Fruit fly (Drosophila melanogaster) whole organism: Measurements from ENCODE around the gene Osi12.
A peak's percentile ranks its signal among the peaks of the same experiment; 100 is the strongest.

Experiments used
- CG8478 ChIP-seq: fragments of >200 bp; optimal IDR thresholded peaks from 2 replicates; lab custom pipeline; 2018; ENCODE audit warnings: inconsistent platforms
- Dll ChIP-seq: fragments of >200 bp; optimal IDR thresholded peaks from 2 replicates; lab custom pipeline; 2017
- EcR ChIP-seq, 2 experiments: fragments of >200 bp; optimal IDR thresholded peaks; 2 replicates each; lab custom pipeline; 2017; ENCODE audit warnings: missing biosample characterization in 2 of 2, missing genetic modification characterization in 2 of 2, missing genetic modification reagents in 2 of 2
- pan ChIP-seq: fragments of >200 bp; optimal IDR thresholded peaks from 2 replicates; lab custom pipeline; 2017
- psq ChIP-seq: fragments of >200 bp; optimal IDR thresholded peaks from 2 replicates; lab custom pipeline; 2017
- usp ChIP-seq: fragments of >200 bp; optimal IDR thresholded peaks from 2 replicates; lab custom pipeline; 2017; ENCODE audit warnings: missing biosample characterization, missing genetic modification characterization, mixed read lengths

The Osi12 gene

dm6 chr3R:6278231-6278630 is at the start of gene Osi12:
Gene Osi12, plus strand, starts transcription at chr3R:6278531.
- TF ChIP-seq psq (no peak), CG8478 (lab: Kevin White, UChicago) (no peak), usp (GFP tag; lab: Kevin White, UChicago) (no peak), pan (lab: Kevin White, UChicago) (no peak), Dll (lab: Kevin White, UChicago) (no peak), EcR (GFP tag; optimal IDR thresholded peaks at IDR 0.05; lab: Kevin White, UChicago) (no peak)

- TF ChIP-seq EcR (GFP tag; optimal IDR thresholded peaks at IDR 0.05; lab: Kevin White, UChicago) (no peak), Dll (lab: Kevin White, UChicago) (peak; percentile 37)
These were observed 49.1 kb upstream of the Osi12 start for dm6 chr3R:6229055-6229841.

- no peak for TF ChIP-seq pan (lab: Kevin White, UChicago)
- no peak for TF ChIP-seq Dll (lab: Kevin White, UChicago)
- no peak for TF ChIP-seq CG8478 (lab: Kevin White, UChicago)
- no peak for TF ChIP-seq psq
- no peak for TF ChIP-seq usp (GFP tag; lab: Kevin White, UChicago)
- no peak for TF ChIP-seq EcR (GFP tag; optimal IDR thresholded peaks at IDR 0.05; lab: Kevin White, UChicago)
These were observed 48.0 kb upstream of the Osi12 start for dm6 chr3R:6230298-6230697.

dm6 chr3R:6231391-6231790 is 46.9 kb upstream of the Osi12 start:
- no peak for TF ChIP-seq pan (lab: Kevin White, UChicago)
- no peak for TF ChIP-seq usp (GFP tag; lab: Kevin White, UChicago)
- TF ChIP-seq Dll (lab: Kevin White, UChicago) = no peak
- TF ChIP-seq psq = no peak
- no peak for TF ChIP-seq CG8478 (lab: Kevin White, UChicago)
- TF ChIP-seq EcR (GFP tag; optimal IDR thresholded peaks at IDR 0.05; lab: Kevin White, UChicago) = no peak

- TF ChIP-seq CG8478 (lab: Kevin White, UChicago) (no peak), Dll (lab: Kevin White, UChicago) (no peak), pan (lab: Kevin White, UChicago) (no peak), EcR (GFP tag; optimal IDR thresholded peaks at IDR 0.05; lab: Kevin White, UChicago) (no peak), usp (GFP tag; lab: Kevin White, UChicago) (no peak), psq (no peak)
These were observed 45.2 kb upstream of the Osi12 start for dm6 chr3R:6233104-6233503.

- TF ChIP-seq psq (no peak), EcR (GFP tag; optimal IDR thresholded peaks at IDR 0.05; lab: Kevin White, UChicago) (no peak), pan (lab: Kevin White, UChicago) (no peak), Dll (lab: Kevin White, UChicago) (peak; percentile 29), usp (GFP tag; lab: Kevin White, UChicago) (no peak), CG8478 (lab: Kevin White, UChicago) (no peak)
These were observed 44.1 kb upstream of the Osi12 start, which contains the start of gene Osi6 for dm6 chr3R:6234189-6234758. Gene Osi6, plus strand, starts transcription at chr3R:6234708.

- no peak for TF ChIP-seq CG8478 (lab: Kevin White, UChicago)
- TF ChIP-seq Dll (lab: Kevin White, UChicago) = no peak
- TF ChIP-seq psq = no peak
- TF ChIP-seq pan (lab: Kevin White, UChicago) = no peak
- TF ChIP-seq usp (GFP tag; lab: Kevin White, UChicago) = no peak
- no peak for TF ChIP-seq EcR (GFP tag; optimal IDR thresholded peaks at IDR 0.05; lab: Kevin White, UChicago)
These were observed 39.4 kb upstream of the Osi12 start for dm6 chr3R:6238977-6239376.

dm6 chr3R:6240263-6240662 is 38.1 kb upstream of the Osi12 start:
- TF ChIP-seq usp (GFP tag; lab: Kevin White, UChicago) (no peak), pan (lab: Kevin White, UChicago) (no peak), Dll (lab: Kevin White, UChicago) (no peak), CG8478 (lab: Kevin White, UChicago) (no peak), psq (no peak), EcR (GFP tag; optimal IDR thresholded peaks at IDR 0.05; lab: Kevin White, UChicago) (no peak)

- TF ChIP-seq psq (no peak), Dll (lab: Kevin White, UChicago) (no peak), CG8478 (lab: Kevin White, UChicago) (no peak), pan (lab: Kevin White, UChicago) (no peak), usp (GFP tag; lab: Kevin White, UChicago) (no peak), EcR (GFP tag; optimal IDR thresholded peaks at IDR 0.05; lab: Kevin White, UChicago) (no peak)
These were observed 37.0 kb upstream of the Osi12 start for dm6 chr3R:6241289-6241688.

dm6 chr3R:6244035-6244434 is 34.3 kb upstream of the Osi12 start:
- TF ChIP-seq usp (GFP tag; lab: Kevin White, UChicago) (no peak), psq (no peak), CG8478 (lab: Kevin White, UChicago) (no peak), EcR (GFP tag; optimal IDR thresholded peaks at IDR 0.05; lab: Kevin White, UChicago) (no peak), Dll (lab: Kevin White, UChicago) (peak; percentile 59), pan (lab: Kevin White, UChicago) (no peak)

- no peak for TF ChIP-seq Dll (lab: Kevin White, UChicago)
- no peak for TF ChIP-seq CG8478 (lab: Kevin White, UChicago)
- TF ChIP-seq psq = no peak
- no peak for TF ChIP-seq EcR (GFP tag; optimal IDR thresholded peaks at IDR 0.05; lab: Kevin White, UChicago)
- TF ChIP-seq usp (GFP tag; lab: Kevin White, UChicago) = no peak
- no peak for TF ChIP-seq pan (lab: Kevin White, UChicago)
These were observed 33.3 kb upstream of the Osi12 start for dm6 chr3R:6244986-6245385.
